Worm (Caenorhabditis elegans): ENCODE measurements around the gene cyp-35A3.

cyp-35A3 gene

ce11 chrV:3987616-3988015 lies 34.8 kb upstream of the cyp-35A3 start, which contains the start of gene nlp-28:
Gene nlp-28, plus strand, starts transcription at chrV:3987900.
- no peak for TF ChIP-seq ztf-11 (tag; optimal IDR thresholded peaks at IDR 0.05)
- no peak for TF ChIP-seq nhr-237 (tag; optimal IDR thresholded peaks at IDR 0.05)
- TF ChIP-seq unc-39 (tag; optimal IDR thresholded peaks at IDR 0.05), result no peak
- TF ChIP-seq unc-120 (tag; optimal IDR thresholded peaks at IDR 0.05; ENCODE audit: poor library complexity, severe bottlenecking), result no peak
- no peak for TF ChIP-seq ceh-39 (tag; optimal IDR thresholded peaks at IDR 0.05)
- TF ChIP-seq snpc-4 (tag; optimal IDR thresholded peaks at IDR 0.05), result no peak
- TF ChIP-seq lin-13 (tag; optimal IDR thresholded peaks at IDR 0.05), result no peak
- TF ChIP-seq nhr-76 (tag; optimal IDR thresholded peaks at IDR 0.05), result no peak
- TF ChIP-seq sptf-1 (tag; optimal IDR thresholded peaks at IDR 0.05), result no peak
- no peak for TF ChIP-seq nhr-12 (tag; optimal IDR thresholded peaks at IDR 0.05)
- TF ChIP-seq zip-8 (tag; optimal IDR thresholded peaks at IDR 0.05), result no peak
- no peak for TF ChIP-seq pha-4 (tag; optimal IDR thresholded peaks at IDR 0.05)
- no peak for TF ChIP-seq mab-5 (tag; optimal IDR thresholded peaks at IDR 0.05)
- TF ChIP-seq unc-62 (GFP tag; optimal IDR thresholded peaks at IDR 0.05), result no peak
- TF ChIP-seq elt-1 (tag; optimal IDR thresholded peaks at IDR 0.05; ENCODE audit: borderline replicate concordance, insufficient read depth), result no peak
- TF ChIP-seq lsy-2 (tag; optimal IDR thresholded peaks at IDR 0.05), result no peak
- TF ChIP-seq nhr-28 (tag; optimal IDR thresholded peaks at IDR 0.05), result no peak
- no peak for TF ChIP-seq ceh-83 (GFP tag; optimal IDR thresholded peaks at IDR 0.05)
- no peak for TF ChIP-seq sem-2 (GFP tag; optimal IDR thresholded peaks at IDR 0.05)
- no peak for TF ChIP-seq blmp-1 (tag; optimal IDR thresholded peaks at IDR 0.05)

DNA sequence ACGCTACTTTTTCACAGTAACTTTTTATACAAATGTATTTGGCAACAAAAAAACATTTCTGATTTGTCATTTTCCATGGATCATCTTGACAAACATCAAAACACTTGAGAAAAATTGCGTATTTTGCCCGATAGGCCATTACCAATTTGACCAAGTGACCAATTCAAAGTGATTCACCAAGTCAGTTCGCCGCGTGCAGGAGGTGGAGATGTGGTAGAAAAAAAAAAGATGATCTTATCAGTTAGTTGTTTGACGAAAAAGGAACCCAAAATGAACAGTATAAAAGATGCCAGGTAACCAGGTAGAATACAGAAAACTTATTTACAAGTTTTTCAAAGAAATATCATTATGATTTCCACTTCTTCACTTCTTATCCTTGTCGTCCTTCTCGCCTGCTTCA lies 33.3 kb upstream of the cyp-35A3 start, which contains the start of gene nlp-27:
nlp-27 (plus strand) TSS at position 309 of the 400 bp plus-strand sequence.
- TF ChIP-seq flh-1 (GFP tag; optimal IDR thresholded peaks at IDR 0.05) (no peak), blmp-1 (tag; optimal IDR thresholded peaks at IDR 0.05) (no peak), nhr-12 (tag; optimal IDR thresholded peaks at IDR 0.05) (no peak), cnd-1 (tag; optimal IDR thresholded peaks at IDR 0.05) (no peak), ceh-43 (GFP tag; optimal IDR thresholded peaks at IDR 0.05) (no peak), bed-3 (GFP tag; optimal IDR thresholded peaks at IDR 0.05) (no peak), lsy-2 (tag; optimal IDR thresholded peaks at IDR 0.05) (no peak)

DNA sequence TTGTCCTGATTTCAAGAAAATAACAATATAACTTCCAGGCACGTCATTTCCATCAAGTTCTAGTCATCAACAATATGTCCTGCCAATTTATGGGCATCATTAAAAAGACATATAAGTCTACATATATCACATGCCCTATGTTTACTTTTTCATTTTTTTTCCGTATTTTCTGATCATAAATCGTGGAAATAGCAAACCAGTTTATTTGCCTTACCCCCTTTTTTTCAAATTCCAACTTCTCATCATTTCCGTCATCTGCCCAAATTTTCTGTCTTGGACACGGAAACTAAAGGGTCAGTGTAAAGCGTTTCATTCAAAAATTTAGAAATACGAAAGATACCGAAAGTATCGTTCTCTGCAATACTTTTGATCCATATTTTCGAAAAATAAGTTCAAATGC lies 30.1 kb upstream of the cyp-35A3 start:
- no peak for TF ChIP-seq nhr-237 (tag; optimal IDR thresholded peaks at IDR 0.05)
- no peak for TF ChIP-seq sptf-1 (tag; optimal IDR thresholded peaks at IDR 0.05)
- no peak for TF ChIP-seq nhr-28 (tag; optimal IDR thresholded peaks at IDR 0.05)
- TF ChIP-seq ceh-39 (tag; optimal IDR thresholded peaks at IDR 0.05), result no peak
- TF ChIP-seq nhr-2 (tag; optimal IDR thresholded peaks at IDR 0.05), result no peak
- TF ChIP-seq unc-39 (tag; optimal IDR thresholded peaks at IDR 0.05), result no peak
- TF ChIP-seq drap-1 (GFP tag; optimal IDR thresholded peaks at IDR 0.05), result no peak
- TF ChIP-seq blmp-1 (tag; optimal IDR thresholded peaks at IDR 0.05), result no peak
- no peak for TF ChIP-seq sem-2 (GFP tag; optimal IDR thresholded peaks at IDR 0.05)
- no peak for TF ChIP-seq M03D4.4 (tag; optimal IDR thresholded peaks at IDR 0.05)
- no peak for TF ChIP-seq flh-1 (GFP tag; optimal IDR thresholded peaks at IDR 0.05)
- no peak for TF ChIP-seq elt-3 (tag; optimal IDR thresholded peaks at IDR 0.05)
- TF ChIP-seq tbx-8 (GFP tag; optimal IDR thresholded peaks at IDR 0.05), result no peak
- TF ChIP-seq mls-2 (tag; optimal IDR thresholded peaks at IDR 0.05), result no peak
- TF ChIP-seq pha-4 (tag; optimal IDR thresholded peaks at IDR 0.05), result no peak
- no peak for TF ChIP-seq mep-1 (tag; optimal IDR thresholded peaks at IDR 0.05)
- TF ChIP-seq zip-8 (tag; optimal IDR thresholded peaks at IDR 0.05), result no peak

- TF ChIP-seq bed-3 (GFP tag; optimal IDR thresholded peaks at IDR 0.05) (no peak), ceh-83 (GFP tag; optimal IDR thresholded peaks at IDR 0.05) (no peak), lin-32 (GFP tag; optimal IDR thresholded peaks at IDR 0.05) (no peak), ztf-11 (tag; optimal IDR thresholded peaks at IDR 0.05) (no peak), M03D4.4 (tag; optimal IDR thresholded peaks at IDR 0.05) (no peak), mab-5 (tag; optimal IDR thresholded peaks at IDR 0.05) (no peak), nhr-2 (tag; optimal IDR thresholded peaks at IDR 0.05) (no peak), lsy-2 (tag; optimal IDR thresholded peaks at IDR 0.05) (no peak), unc-39 (tag; optimal IDR thresholded peaks at IDR 0.05) (no peak), ceh-39 (tag; optimal IDR thresholded peaks at IDR 0.05) (no peak), ceh-43 (GFP tag; optimal IDR thresholded peaks at IDR 0.05) (no peak), unc-62 (GFP tag; optimal IDR thresholded peaks at IDR 0.05) (no peak)
These were observed 28.4 kb upstream of the cyp-35A3 start, which contains the start of gene K09D9.9 for ce11 chrV:3994048-3994447. Gene K09D9.9, minus strand, starts transcription at chrV:3994148.

ce11 chrV:3995838-3996237 lies 26.6 kb upstream of the cyp-35A3 start, which contains the start of gene srx-62:
Gene srx-62, minus strand, starts transcription at chrV:3995938.
- TF ChIP-seq lsy-2 (tag; optimal IDR thresholded peaks at IDR 0.05) (no peak), mab-5 (tag; optimal IDR thresholded peaks at IDR 0.05) (no peak), mep-1 (tag; optimal IDR thresholded peaks at IDR 0.05) (no peak), pha-4 (tag; optimal IDR thresholded peaks at IDR 0.05) (no peak), zip-8 (tag; optimal IDR thresholded peaks at IDR 0.05) (no peak), unc-62 (GFP tag; optimal IDR thresholded peaks at IDR 0.05) (no peak), M03D4.4 (tag; optimal IDR thresholded peaks at IDR 0.05) (no peak), snpc-4 (tag; optimal IDR thresholded peaks at IDR 0.05) (no peak), unc-39 (tag; optimal IDR thresholded peaks at IDR 0.05) (no peak), unc-120 (tag; optimal IDR thresholded peaks at IDR 0.05; ENCODE audit: poor library complexity, severe bottlenecking) (no peak), drap-1 (GFP tag; optimal IDR thresholded peaks at IDR 0.05) (no peak), elt-1 (tag; optimal IDR thresholded peaks at IDR 0.05; ENCODE audit: borderline replicate concordance, insufficient read depth) (no peak), flh-1 (GFP tag; optimal IDR thresholded peaks at IDR 0.05) (no peak), nhr-28 (tag; optimal IDR thresholded peaks at IDR 0.05) (no peak), ceh-39 (tag; optimal IDR thresholded peaks at IDR 0.05) (no peak), lin-32 (GFP tag; optimal IDR thresholded peaks at IDR 0.05) (no peak), sptf-1 (tag; optimal IDR thresholded peaks at IDR 0.05) (no peak), nhr-237 (tag; optimal IDR thresholded peaks at IDR 0.05) (no peak), ces-1 (GFP tag; optimal IDR thresholded peaks at IDR 0.05) (no peak), nhr-2 (tag; optimal IDR thresholded peaks at IDR 0.05) (no peak)

All from whole organism, mixed stage, embryonic.